Fruit fly (Drosophila melanogaster) whole organism, wandering third instar larva: ENCODE measurements around the gene bun.
A peak's percentile ranks its signal among the peaks of the same experiment; 100 is the strongest.

Source experiments
- Abd-B ChIP-seq: fragments of >200 bp; optimal IDR thresholded peaks from 2 replicates; lab custom pipeline; 2017; ENCODE audit warnings: missing biosample characterization, missing genetic modification characterization
- CG32264 ChIP-seq: fragments of 200-800 bp; sonication (Bioruptor generic); optimal IDR thresholded peaks from 2 replicates; lab custom pipeline; 2016; ENCODE audit warnings: missing biosample characterization, missing genetic modification characterization
- CG9705 ChIP-seq: fragments of 200-800 bp; sonication (Bioruptor generic); optimal IDR thresholded peaks from 2 replicates; lab custom pipeline; 2018; ENCODE audit warnings: missing biosample characterization, mild to moderate bottlenecking, missing genetic modification characterization
- CrebA ChIP-seq: fragments of 200-800 bp; sonication (Bioruptor generic); optimal IDR thresholded peaks from 2 replicates; lab custom pipeline; 2016; ENCODE audit warnings: missing biosample characterization, mild to moderate bottlenecking, missing genetic modification characterization, borderline replicate concordance
- Dfd ChIP-seq: fragments of >200 bp; optimal IDR thresholded peaks from 2 replicates; lab custom pipeline; 2017; ENCODE audit warnings: missing biosample characterization, missing genetic modification characterization
- Dif ChIP-seq: fragments of 200-275, 200-300 bp; sonication (Bioruptor generic); optimal IDR thresholded peaks from 2 replicates; lab custom pipeline; 2018; ENCODE audit warnings: missing biosample characterization, missing genetic modification characterization; ENCODE audit not compliant: partially characterized antibody
- GATAd ChIP-seq: sonication (Bioruptor generic); optimal IDR thresholded peaks from 2 replicates; lab custom pipeline; 2016; ENCODE audit warnings: missing biosample characterization, missing genetic modification characterization
- HLH106 ChIP-seq: fragments of 200-800 bp; optimal IDR thresholded peaks from 3 replicates; lab custom pipeline; 2019; ENCODE audit warnings: missing biosample characterization, mild to moderate bottlenecking, missing genetic modification characterization, moderate library complexity
- Hnf4 ChIP-seq: fragments of 200-800 bp; sonication (Bioruptor generic); optimal IDR thresholded peaks from 2 replicates; lab custom pipeline; 2016; ENCODE audit warnings: missing biosample characterization, mild to moderate bottlenecking, missing genetic modification characterization
- Hr78 ChIP-seq: fragments of >200 bp; optimal IDR thresholded peaks from 2 replicates; lab custom pipeline; 2017; ENCODE audit warnings: missing biosample characterization, missing genetic modification characterization
- Hr83 ChIP-seq: fragments of 200-300 bp; sonication (Bioruptor generic); optimal IDR thresholded peaks from 2 replicates; lab custom pipeline; 2016; ENCODE audit warnings: missing biosample characterization, mild to moderate bottlenecking, missing genetic modification characterization, moderate library complexity; ENCODE audit not compliant: poor library complexity, severe bottlenecking
- Jra ChIP-seq: sonication (Bioruptor generic); optimal IDR thresholded peaks from 2 replicates; lab custom pipeline; 2016; ENCODE audit warnings: missing biosample characterization, missing genetic modification characterization
- Mio ChIP-seq: sonication (Bioruptor generic); optimal IDR thresholded peaks from 2 replicates; lab custom pipeline; 2016; ENCODE audit warnings: missing biosample characterization, missing genetic modification characterization
- Myc ChIP-seq: fragments of >200 bp; optimal IDR thresholded peaks from 2 replicates; lab custom pipeline; 2017
- N ChIP-seq: fragments of >200 bp; optimal IDR thresholded peaks from 2 replicates; lab custom pipeline; 2018; ENCODE audit warnings: missing biosample characterization, missing external identifiers, missing genetic modification characterization
- OdsH ChIP-seq: fragments of 200-800 bp; sonication (Bioruptor generic); optimal IDR thresholded peaks from 2 replicates; lab custom pipeline; 2016; ENCODE audit warnings: missing biosample characterization, mild to moderate bottlenecking, missing genetic modification characterization
- Rel ChIP-seq, 2 experiments: fragments of 200-800 bp; sonication (Bioruptor generic) in 1 of 2; optimal IDR thresholded peaks; 2 replicates in 1 of 2; 3 replicates in 1 of 2; lab custom pipeline; 2016 to 2019; ENCODE audit warnings: mild to moderate bottlenecking in 2 of 2, missing biosample characterization in 2 of 2, missing genetic modification characterization in 2 of 2, moderate library complexity in 1 of 2
- Sp1 ChIP-seq: fragments of 200-800 bp; sonication (Bioruptor generic); optimal IDR thresholded peaks from 3 replicates; lab custom pipeline; 2019; ENCODE audit warnings: missing biosample characterization, mild to moderate bottlenecking, missing genetic modification characterization, moderate library complexity
- Vsx2 ChIP-seq: fragments of 200-300, 225-300 bp; sonication (Bioruptor generic); optimal IDR thresholded peaks from 2 replicates; lab custom pipeline; 2018; ENCODE audit warnings: missing biosample characterization, missing genetic modification characterization; ENCODE audit not compliant: partially characterized antibody
- br ChIP-seq: fragments of 200-800 bp; sonication (Bioruptor generic); optimal IDR thresholded peaks from 2 replicates; lab custom pipeline; 2016; ENCODE audit warnings: missing biosample characterization, missing genetic modification characterization
- brk ChIP-seq: fragments of 200-800 bp; sonication (Bioruptor generic); optimal IDR thresholded peaks from 2 replicates; lab custom pipeline; 2016; ENCODE audit warnings: missing biosample characterization, mild to moderate bottlenecking, missing genetic modification characterization
- dl ChIP-seq, 2 experiments: fragments of 175-275, 200-275 bp in 1 of 2; fragments of 200-275 bp in 1 of 2; sonication (Bioruptor generic); optimal IDR thresholded peaks; lab custom pipeline; 2018; ENCODE audit warnings: mild to moderate bottlenecking in 2 of 2, missing biosample characterization in 2 of 2, missing genetic modification characterization in 2 of 2, moderate library complexity in 2 of 2; ENCODE audit not compliant: partially characterized antibody in 2 of 2, insufficient read depth in 1 of 2
- dmrt93B ChIP-seq: fragments of 200-800 bp; sonication (Bioruptor generic); optimal IDR thresholded peaks from 2 replicates; lab custom pipeline; 2018; ENCODE audit warnings: missing biosample characterization, mild to moderate bottlenecking, missing genetic modification characterization
- dsf ChIP-seq: sonication (Bioruptor generic); optimal IDR thresholded peaks from 2 replicates; lab custom pipeline; 2016; ENCODE audit warnings: missing biosample characterization, missing genetic modification characterization, borderline replicate concordance
- ey ChIP-seq: fragments of 200-800 bp; sonication (Bioruptor generic); optimal IDR thresholded peaks from 2 replicates; lab custom pipeline; 2016; ENCODE audit warnings: missing biosample characterization, missing genetic modification characterization
- foxo ChIP-seq, 2 experiments: fragments of 200-800 bp; sonication (Bioruptor generic); optimal IDR thresholded peaks; 2 replicates in 1 of 2; 3 replicates in 1 of 2; lab custom pipeline; 2016 to 2017; ENCODE audit warnings: missing biosample characterization in 2 of 2, missing genetic modification characterization in 2 of 2
- fru ChIP-seq: fragments of 200-800 bp; sonication (Bioruptor generic); optimal IDR thresholded peaks from 3 replicates; lab custom pipeline; 2016; ENCODE audit warnings: missing biosample characterization, mild to moderate bottlenecking, missing genetic modification characterization
- h ChIP-seq: fragments of 200-800 bp; sonication (Bioruptor generic); optimal IDR thresholded peaks from 3 replicates; lab custom pipeline; 2016; ENCODE audit warnings: missing biosample characterization, mild to moderate bottlenecking, missing genetic modification characterization
- jim ChIP-seq: fragments of 175-275, 200-325 bp; sonication (Bioruptor generic); optimal IDR thresholded peaks from 2 replicates; lab custom pipeline; 2016; ENCODE audit warnings: missing biosample characterization, mild to moderate bottlenecking, missing genetic modification characterization
- lola ChIP-seq: fragments of >200 bp; optimal IDR thresholded peaks from 2 replicates; lab custom pipeline; 2017; ENCODE audit warnings: missing biosample characterization, missing genetic modification characterization
- pan ChIP-seq: fragments of >200 bp; optimal IDR thresholded peaks from 2 replicates; lab custom pipeline; 2017
- psq ChIP-seq: fragments of 200-800 bp; sonication (Bioruptor generic); optimal IDR thresholded peaks from 3 replicates; lab custom pipeline; 2017; ENCODE audit warnings: missing biosample characterization, mild to moderate bottlenecking, missing genetic modification characterization, moderate library complexity
- rgr ChIP-seq: fragments of 200-800 bp; sonication (Bioruptor generic); optimal IDR thresholded peaks from 3 replicates; lab custom pipeline; 2016; ENCODE audit warnings: missing biosample characterization, mild to moderate bottlenecking, missing genetic modification characterization
- sage ChIP-seq: fragments of 200-800 bp; sonication (Bioruptor generic); optimal IDR thresholded peaks from 2 replicates; lab custom pipeline; 2016; ENCODE audit warnings: missing biosample characterization, mild to moderate bottlenecking, missing genetic modification characterization
- sv ChIP-seq: fragments of 200-800 bp; sonication (Bioruptor generic); optimal IDR thresholded peaks from 3 replicates; lab custom pipeline; 2016; ENCODE audit warnings: missing biosample characterization, missing genetic modification characterization
- tai ChIP-seq: sonication (Bioruptor generic); optimal IDR thresholded peaks from 2 replicates; lab custom pipeline; 2016; ENCODE audit warnings: missing biosample characterization, missing genetic modification characterization
- usp ChIP-seq: fragments of >200 bp; optimal IDR thresholded peaks from 2 replicates; lab custom pipeline; 2017; ENCODE audit warnings: missing biosample characterization, missing genetic modification characterization
- woc ChIP-seq: sonication (Bioruptor generic); optimal IDR thresholded peaks from 2 replicates; lab custom pipeline; 2016; ENCODE audit warnings: missing biosample characterization, mild to moderate bottlenecking, missing genetic modification characterization

bun gene

dm6 chr2L:12463037-12463436 is 83.4 kb downstream of the bun start:
- TF ChIP-seq HLH106 (tag; lab: Kevin White, UChicago): no peak
- no peak for TF ChIP-seq Vsx2 (GFP tag; lab: Kevin White, UChicago)
- no peak for TF ChIP-seq Rel (GFP tag; optimal IDR thresholded peaks at IDR 0.05; lab: Kevin White, UChicago)
- TF ChIP-seq Rel (tag; optimal IDR thresholded peaks at IDR 0.05; lab: Kevin White, UChicago): peak; percentile 4
- TF ChIP-seq Hr83 (GFP tag; lab: Kevin White, UChicago): no peak
- TF ChIP-seq tai (GFP tag; lab: Kevin White, UChicago): peak; percentile 27
- no peak for TF ChIP-seq foxo (GFP tag; optimal IDR thresholded peaks at IDR 0.05; lab: Kevin White, UChicago)
- TF ChIP-seq h (GFP tag; lab: Kevin White, UChicago): peak; percentile 1
- TF ChIP-seq ey (GFP tag; lab: Kevin White, UChicago): no peak
- TF ChIP-seq br (GFP tag; lab: Kevin White, UChicago): peak; percentile 17
- TF ChIP-seq CG32264: no peak
- TF ChIP-seq rgr: peak; percentile 30

- TF ChIP-seq dmrt93B (GFP tag; lab: Kevin White, UChicago) (no peak), pan (lab: Kevin White, UChicago) (no peak), fru (GFP tag; lab: Kevin White, UChicago) (peak; percentile 72), lola (GFP tag; lab: Kevin White, UChicago) (no peak), N (GFP tag; lab: Kevin White, UChicago) (no peak), HLH106 (tag; lab: Kevin White, UChicago) (peak; percentile 59), sage (peak; percentile 82), Abd-B (no peak), h (GFP tag; lab: Kevin White, UChicago) (peak; percentile 85), GATAd (GFP tag; lab: Kevin White, UChicago) (peak; percentile 7), tai (GFP tag; lab: Kevin White, UChicago) (peak; percentile 79), Jra (GFP tag; lab: Kevin White, UChicago) (peak; percentile 41), Dif (GFP tag; lab: Kevin White, UChicago) (peak; percentile 99), foxo (GFP tag; optimal IDR thresholded peaks at IDR 0.05; lab: Kevin White, UChicago) (peak; percentile 12 to 62), brk (peak; percentile 83), psq (GFP tag; lab: Kevin White, UChicago) (peak; percentile 70), CG32264 (peak; percentile 40), sv (GFP tag; lab: Kevin White, UChicago) (peak; percentile 15), br (GFP tag; lab: Kevin White, UChicago) (peak; percentile 72), OdsH (GFP tag; lab: Kevin White, UChicago) (peak; percentile 84), dsf (GFP tag; lab: Kevin White, UChicago) (no peak), woc (GFP tag; lab: Kevin White, UChicago) (no peak), dl (GFP tag; optimal IDR thresholded peaks at IDR 0.05; lab: Kevin White, UChicago; ENCODE audit: insufficient read depth in 1 of 2, partially characterized antibody in 2 of 2) (peak; percentile 98), Myc (lab: Kevin White, UChicago) (no peak), rgr (peak; percentile 84), Mio (GFP tag; lab: Kevin White, UChicago) (no peak), Dfd (GFP tag; lab: Kevin White, UChicago) (no peak), Hr78 (GFP tag; lab: Kevin White, UChicago) (no peak), CG9705 (peak; percentile 68), Rel (GFP tag; optimal IDR thresholded peaks at IDR 0.05; lab: Kevin White, UChicago) (peak; percentile 75), Rel (tag; optimal IDR thresholded peaks at IDR 0.05; lab: Kevin White, UChicago) (peak; percentile 67), Sp1 (GFP tag; lab: Kevin White, UChicago) (peak; percentile 74), Vsx2 (GFP tag; lab: Kevin White, UChicago) (peak; percentile 92), jim (peak; percentile 71), ey (GFP tag; lab: Kevin White, UChicago) (peak; percentile 39), Hnf4 (GFP tag; lab: Kevin White, UChicago) (peak; percentile 80), Hr83 (GFP tag; lab: Kevin White, UChicago) (peak; percentile 85), CrebA (GFP tag; lab: Kevin White, UChicago) (peak; percentile 85), usp (GFP tag; lab: Kevin White, UChicago) (no peak)
Measured at dm6 chr2L:12460767-12461739, 85.4 kb downstream of the bun start.
